Worm (Caenorhabditis elegans) whole organism, L3 larva: ENCODE data around the gene F21E9.2.

Experiments
- ZK546.5 ChIP-seq: sonication (generic microtip); optimal IDR thresholded peaks from 2 replicates; lab custom pipeline; 2017; ENCODE audit warnings: missing biosample characterization, missing genetic modification characterization
- aly-2 ChIP-seq: fragments of 150-350 bp; optimal IDR thresholded peaks from 2 replicates; lab custom pipeline; 2014; ENCODE audit warnings: missing biosample characterization, missing genetic modification characterization
- ama-1 ChIP-seq: fragments of 150-350 bp; optimal IDR thresholded peaks from 2 replicates; lab custom pipeline; 2018
- ceh-28 ChIP-seq: fragments of 150-350 bp; optimal IDR thresholded peaks from 2 replicates; lab custom pipeline; 2014; ENCODE audit warnings: missing biosample characterization, missing genetic modification reagents, missing genetic modification characterization
- ceh-82 ChIP-seq: fragments of 150-350 bp; optimal IDR thresholded peaks from 2 replicates; lab custom pipeline; 2014; ENCODE audit warnings: missing biosample characterization, missing genetic modification characterization
- daf-12 ChIP-seq: fragments of 150-350 bp; optimal IDR thresholded peaks from 2 replicates; lab custom pipeline; 2014; ENCODE audit warnings: missing biosample characterization, missing genetic modification reagents, missing genetic modification characterization
- egl-27 ChIP-seq: sonication (generic microtip); optimal IDR thresholded peaks from 4 replicates; lab custom pipeline; 2017; ENCODE audit warnings: missing biosample characterization, missing genetic modification reagents, missing genetic modification characterization
- egl-5 ChIP-seq: fragments of 150-350 bp; optimal IDR thresholded peaks from 2 replicates; lab custom pipeline; 2017; ENCODE audit warnings: missing biosample characterization, missing genetic modification reagents, missing genetic modification characterization, inconsistent platforms
- eor-1 ChIP-seq, 2 experiments: fragments of 150-350 bp; optimal IDR thresholded peaks; 2 replicates each; lab custom pipeline; 2014 to 2018; ENCODE audit warnings: missing biosample characterization in 2 of 2, missing genetic modification characterization in 2 of 2
- fkh-10 ChIP-seq: sonication (generic microtip); optimal IDR thresholded peaks from 2 replicates; lab custom pipeline; 2017; ENCODE audit warnings: missing biosample characterization, missing genetic modification reagents, missing genetic modification characterization
- fkh-2 ChIP-seq: fragments of 150-350 bp; optimal IDR thresholded peaks from 2 replicates; lab custom pipeline; 2014; ENCODE audit warnings: missing biosample characterization, missing genetic modification reagents, missing genetic modification characterization
- hmg-11 ChIP-seq: sonication (generic microtip); optimal IDR thresholded peaks from 2 replicates; lab custom pipeline; 2016; ENCODE audit warnings: missing genetic modification characterization, missing compliant biosample characterization
- lin-15B ChIP-seq: fragments of 150-350 bp; optimal IDR thresholded peaks from 2 replicates; lab custom pipeline; 2014; ENCODE audit warnings: missing biosample characterization, missing genetic modification characterization
- lsy-12 ChIP-seq: sonication (generic microtip); optimal IDR thresholded peaks from 2 replicates; lab custom pipeline; 2016; ENCODE audit warnings: mild to moderate bottlenecking, missing genetic modification characterization, missing compliant biosample characterization
- mdl-1 ChIP-seq: fragments of 150-350 bp; optimal IDR thresholded peaks from 2 replicates; lab custom pipeline; 2014; ENCODE audit warnings: missing biosample characterization, missing genetic modification characterization
- mml-1 ChIP-seq: fragments of 150-350 bp; sonication (generic microtip); optimal IDR thresholded peaks from 3 replicates; lab custom pipeline; 2014; ENCODE audit warnings: missing biosample characterization, missing genetic modification characterization
- nhr-11 ChIP-seq: fragments of 150-350 bp; optimal IDR thresholded peaks from 2 replicates; lab custom pipeline; 2014; ENCODE audit warnings: missing biosample characterization, missing genetic modification characterization
- nhr-23 ChIP-seq: fragments of 150-350 bp; optimal IDR thresholded peaks from 2 replicates; lab custom pipeline; 2014; ENCODE audit warnings: missing biosample characterization, missing genetic modification reagents, missing genetic modification characterization
- nhr-237 ChIP-seq: fragments of 150-350 bp; optimal IDR thresholded peaks from 2 replicates; lab custom pipeline; 2014; ENCODE audit warnings: missing biosample characterization, missing genetic modification characterization
- nhr-25 ChIP-seq: sonication (generic microtip); optimal IDR thresholded peaks from 2 replicates; lab custom pipeline; 2017; ENCODE audit warnings: missing biosample characterization, missing genetic modification characterization
- nhr-43 ChIP-seq: sonication (generic microtip); optimal IDR thresholded peaks from 2 replicates; lab custom pipeline; 2016; ENCODE audit warnings: mild to moderate bottlenecking, missing genetic modification characterization, missing compliant biosample characterization; ENCODE audit not compliant: poor library complexity, severe bottlenecking
- nhr-67 ChIP-seq: fragments of 150-350 bp; optimal IDR thresholded peaks from 2 replicates; lab custom pipeline; 2014; ENCODE audit warnings: missing biosample characterization, missing genetic modification characterization
- nhr-76 ChIP-seq: fragments of 150-350 bp; sonication (generic microtip); optimal IDR thresholded peaks from 5 replicates; lab custom pipeline; 2014; ENCODE audit warnings: missing biosample characterization, missing genetic modification characterization
- nhr-77 ChIP-seq: fragments of 150-350 bp; optimal IDR thresholded peaks from 2 replicates; lab custom pipeline; 2014; ENCODE audit warnings: missing biosample characterization, missing genetic modification characterization
- skn-1 ChIP-seq: fragments of 150-350 bp; optimal IDR thresholded peaks from 2 replicates; lab custom pipeline; 2014; ENCODE audit warnings: missing biosample characterization, missing genetic modification characterization
- tbx-2 ChIP-seq: sonication (generic microtip); optimal IDR thresholded peaks from 2 replicates; lab custom pipeline; 2016; ENCODE audit warnings: mild to moderate bottlenecking, missing genetic modification characterization, missing compliant biosample characterization
- unc-39 ChIP-seq: sonication (generic microtip); optimal IDR thresholded peaks from 4 replicates; lab custom pipeline; 2017; ENCODE audit warnings: missing biosample characterization, missing genetic modification characterization
- unc-62 ChIP-seq: fragments of 150-350 bp; sonication (generic microtip); optimal IDR thresholded peaks from 4 replicates; lab custom pipeline; 2014; ENCODE audit warnings: missing biosample characterization, missing genetic modification reagents, missing genetic modification characterization
- ztf-11 ChIP-seq: fragments of 150-350 bp; optimal IDR thresholded peaks from 2 replicates; lab custom pipeline; 2014; ENCODE audit warnings: missing biosample characterization, missing genetic modification characterization

F21E9.2 gene

ce11 chrX:1294607-1295303 lies 35.0 kb downstream of the F21E9.2 start, which contains the start of gene dop-4:
dop-4 (plus strand) TSS chrX:1295253.
- TF ChIP-seq aly-2 (tag; lab: Kevin White, UChicago) = no peak
- no peak for TF ChIP-seq nhr-11 (tag; lab: Kevin White, UChicago)
- no peak for TF ChIP-seq fkh-10 (GFP tag; lab: Kevin White, UChicago)
- TF ChIP-seq nhr-67 (tag; lab: Kevin White, UChicago) = no peak
- no peak for TF ChIP-seq ztf-11
- no peak for TF ChIP-seq eor-1 (tag; optimal IDR thresholded peaks at IDR 0.05; lab: Kevin White, UChicago)
- TF ChIP-seq egl-5 (tag; lab: Kevin White, UChicago) = no peak
- TF ChIP-seq nhr-43 (tag; lab: Kevin White, UChicago) = no peak
- no peak for TF ChIP-seq daf-12 (tag; lab: Kevin White, UChicago)
- TF ChIP-seq ama-1 (lab: Kevin White, UChicago) = no peak
- TF ChIP-seq hmg-11 = no peak
- TF ChIP-seq unc-39 (tag; lab: Kevin White, UChicago) = no peak
- TF ChIP-seq nhr-23 (tag; lab: Kevin White, UChicago) = no peak

ce11 chrX:1293471-1293870 lies 36.3 kb downstream of the F21E9.2 start:
- TF ChIP-seq nhr-23 (tag; lab: Kevin White, UChicago) = no peak
- no peak for TF ChIP-seq hmg-11
- TF ChIP-seq nhr-43 (tag; lab: Kevin White, UChicago) = no peak
- no peak for TF ChIP-seq nhr-77 (tag; lab: Kevin White, UChicago)
- TF ChIP-seq egl-27 (tag; lab: Kevin White, UChicago) = no peak
- TF ChIP-seq nhr-237 (tag; lab: Kevin White, UChicago) = no peak
- no peak for TF ChIP-seq lin-15B (tag; lab: Kevin White, UChicago)
- no peak for TF ChIP-seq nhr-11 (tag; lab: Kevin White, UChicago)
- TF ChIP-seq aly-2 (tag; lab: Kevin White, UChicago) = no peak
- TF ChIP-seq nhr-76 (tag; lab: Kevin White, UChicago) = no peak
- TF ChIP-seq ZK546.5 (tag; lab: Kevin White, UChicago) = no peak
- TF ChIP-seq ztf-11 = no peak
- no peak for TF ChIP-seq unc-62
- no peak for TF ChIP-seq nhr-67 (tag; lab: Kevin White, UChicago)
- no peak for TF ChIP-seq mdl-1 (tag; lab: Kevin White, UChicago)
- no peak for TF ChIP-seq lsy-12 (tag; lab: Kevin White, UChicago)
- no peak for TF ChIP-seq eor-1 (tag; optimal IDR thresholded peaks at IDR 0.05; lab: Kevin White, UChicago)
- no peak for TF ChIP-seq unc-39 (tag; lab: Kevin White, UChicago)

ce11 chrX:1292894-1293293 lies 36.9 kb downstream of the F21E9.2 start:
- TF ChIP-seq tbx-2 (tag; lab: Kevin White, UChicago) (no peak), ceh-82 (tag; lab: Kevin White, UChicago) (no peak), nhr-23 (tag; lab: Kevin White, UChicago) (no peak), skn-1 (tag; lab: Kevin White, UChicago) (no peak), fkh-2 (tag; lab: Kevin White, UChicago) (no peak), eor-1 (tag; optimal IDR thresholded peaks at IDR 0.05; lab: Kevin White, UChicago) (no peak), nhr-25 (tag; lab: Kevin White, UChicago) (no peak), mml-1 (tag; lab: Kevin White, UChicago) (no peak), ceh-28 (tag; lab: Kevin White, UChicago) (no peak), aly-2 (tag; lab: Kevin White, UChicago) (no peak)
